Worm (Caenorhabditis elegans): Measurements from ENCODE around the gene dkc-1.

- TF ChIP-seq ZK185.1 (tag; optimal IDR thresholded peaks at IDR 0.05; ENCODE audit: poor library complexity, severe bottlenecking) (no peak), dpl-1 (GFP tag; optimal IDR thresholded peaks at IDR 0.05) (no peak), chd-7 (tag; optimal IDR thresholded peaks at IDR 0.05) (no peak), lin-40 (tag; optimal IDR thresholded peaks at IDR 0.05) (no peak), xnd-1 (tag; optimal IDR thresholded peaks at IDR 0.05) (no peak), efl-1 (GFP tag; optimal IDR thresholded peaks at IDR 0.05) (no peak), hlh-26 (GFP tag; conservative IDR thresholded peaks at IDR 0.05) (no peak), athp-1 (tag; optimal IDR thresholded peaks at IDR 0.05) (no peak), cebp-1 (GFP tag; IDR thresholded peaks at IDR 0.05) (no peak), cebp-1 (tag; optimal IDR thresholded peaks at IDR 0.05) (no peak), snpc-4 (GFP tag; optimal IDR thresholded peaks at IDR 0.05) (no peak), snpc-4 (tag; optimal IDR thresholded peaks at IDR 0.05) (no peak)
Observed at ce11 chrIII:10704499-10704898, 43.7 kb upstream of the dkc-1 start.
